Fruit fly (Drosophila melanogaster) whole organism, embryonic: ENCODE data around the gene CG33939.
A peak's percentile ranks its signal among the peaks of the same experiment; 100 is the strongest.

ENCODE experiments used
- Atf-2 ChIP-seq: fragments of 200-800 bp; sonication (Bioruptor generic); optimal IDR thresholded peaks from 2 replicates; lab custom pipeline; 2016; ENCODE audit warnings: missing biosample characterization, missing genetic modification characterization
- CG12942 ChIP-seq: fragments of 200-800 bp; sonication (Bioruptor generic); optimal IDR thresholded peaks from 3 replicates; lab custom pipeline; 2016; ENCODE audit warnings: missing biosample characterization, missing genetic modification characterization
- CG14014 ChIP-seq: fragments of 200-800 bp; sonication (Bioruptor generic); IDR thresholded peaks from 2 replicates; pipeline ENCODE4 v1.3.6; 2022; ENCODE audit warnings: missing biosample characterization, missing genetic modification characterization
- CG14441 ChIP-seq: fragments of 200-800 bp; sonication (Bioruptor generic); IDR thresholded peaks from 2 replicates; pipeline ENCODE4 v1.3.6; 2022; ENCODE audit warnings: missing biosample characterization, missing genetic modification characterization
- CG14860 ChIP-seq: fragments of 200-800 bp; sonication (Bioruptor generic); IDR thresholded peaks from 3 replicates; pipeline ENCODE4 v1.3.6; 2022; ENCODE audit warnings: missing biosample characterization, missing genetic modification characterization; ENCODE audit not compliant: partially characterized antibody
- CG15601 ChIP-seq: fragments of 200-800 bp; sonication (Bioruptor generic); optimal IDR thresholded peaks from 3 replicates; lab custom pipeline; 2019; ENCODE audit warnings: missing biosample characterization, mild to moderate bottlenecking, missing genetic modification characterization, moderate library complexity
- CG31365 ChIP-seq: fragments of 200-800 bp; sonication (Bioruptor generic); optimal IDR thresholded peaks from 2 replicates; lab custom pipeline; 2018; ENCODE audit warnings: missing biosample characterization, mild to moderate bottlenecking, missing genetic modification characterization
- CG4707 ChIP-seq: fragments of 200-800 bp; sonication (Bioruptor generic); optimal IDR thresholded peaks from 2 replicates; lab custom pipeline; 2018; ENCODE audit warnings: missing biosample characterization, mild to moderate bottlenecking, missing genetic modification characterization, moderate library complexity
- CG6813 ChIP-seq: fragments of 200-800 bp; sonication (Bioruptor generic); optimal IDR thresholded peaks from 2 replicates; lab custom pipeline; 2017; ENCODE audit warnings: missing biosample characterization, missing genetic modification characterization, mild to moderate bottlenecking, moderate library complexity, missing genetic modification reagents
- CG7745 ChIP-seq: fragments of 200-800 bp; sonication (Bioruptor generic); optimal IDR thresholded peaks from 2 replicates; lab custom pipeline; 2018; ENCODE audit warnings: missing biosample characterization, mild to moderate bottlenecking, missing genetic modification characterization, moderate library complexity
- CG7987 ChIP-seq: fragments of 200-800 bp; sonication (Bioruptor generic); optimal IDR thresholded peaks from 2 replicates; lab custom pipeline; 2018; ENCODE audit warnings: missing biosample characterization, mild to moderate bottlenecking, missing genetic modification characterization, moderate library complexity
- CG8924 ChIP-seq: fragments of 200-800 bp; optimal IDR thresholded peaks from 3 replicates; lab custom pipeline; 2019; ENCODE audit warnings: missing biosample characterization, mild to moderate bottlenecking, missing genetic modification characterization, moderate library complexity
- CHES-1-like ChIP-seq: fragments of 200-800 bp; sonication (Bioruptor generic); optimal IDR thresholded peaks from 2 replicates; lab custom pipeline; 2016; ENCODE audit warnings: missing biosample characterization, missing genetic modification characterization
- CkIIα-i1 ChIP-seq: fragments of 200-800 bp; sonication (Bioruptor generic); IDR thresholded peaks from 2 replicates; pipeline ENCODE4 v1.3.6; 2022; ENCODE audit warnings: missing biosample characterization, missing genetic modification characterization
- Dad ChIP-seq: fragments of 200-800 bp; sonication (Bioruptor generic); optimal IDR thresholded peaks from 3 replicates; lab custom pipeline; 2016; ENCODE audit warnings: missing biosample characterization, missing genetic modification characterization
- Dp ChIP-seq: fragments of 200-800 bp; sonication (Bioruptor generic); optimal IDR thresholded peaks from 2 replicates; lab custom pipeline; 2018; ENCODE audit warnings: missing biosample characterization, mild to moderate bottlenecking, missing genetic modification characterization, moderate library complexity
- Drgx ChIP-seq: fragments of 200-800 bp; sonication (Bioruptor generic); IDR thresholded peaks from 2 replicates; pipeline ENCODE4 v1.3.6; 2022; ENCODE audit warnings: missing biosample characterization, missing genetic modification characterization
- HLHmδ ChIP-seq: fragments of 200-800 bp; sonication (Bioruptor generic); optimal IDR thresholded peaks from 2 replicates; lab custom pipeline; 2018; ENCODE audit warnings: missing biosample characterization, mild to moderate bottlenecking, missing genetic modification characterization, moderate library complexity
- Hey ChIP-seq: fragments of 200-800 bp; sonication (Bioruptor generic); optimal IDR thresholded peaks from 3 replicates; lab custom pipeline; 2018; ENCODE audit warnings: missing biosample characterization, mild to moderate bottlenecking, missing genetic modification characterization
- Lim3 ChIP-seq: fragments of 200-800 bp; sonication (Bioruptor generic); IDR thresholded peaks from 2 replicates; pipeline ENCODE4 v1.3.6; 2022; ENCODE audit warnings: missing biosample characterization, missing genetic modification characterization
- Lpt ChIP-seq: fragments of >200 bp; optimal IDR thresholded peaks from 2 replicates; lab custom pipeline; 2018; ENCODE audit warnings: missing biosample characterization, missing genetic modification characterization
- NC2α ChIP-seq: fragments of 200-800 bp; sonication (Bioruptor generic); optimal IDR thresholded peaks from 2 replicates; lab custom pipeline; 2016; ENCODE audit warnings: missing biosample characterization, missing genetic modification characterization
- NC2β ChIP-seq: fragments of 200-800 bp; sonication (Bioruptor generic); optimal IDR thresholded peaks from 2 replicates; lab custom pipeline; 2016; ENCODE audit warnings: missing biosample characterization, missing genetic modification characterization
- Oaz ChIP-seq: fragments of 200-800 bp; sonication (Bioruptor generic); IDR thresholded peaks from 2 replicates; pipeline ENCODE4 v1.3.6; 2022; ENCODE audit warnings: missing biosample characterization, missing genetic modification characterization
- Oli ChIP-seq: fragments of 200-800 bp; sonication (Bioruptor generic); optimal IDR thresholded peaks from 2 replicates; lab custom pipeline; 2018; ENCODE audit warnings: missing biosample characterization, mild to moderate bottlenecking, missing genetic modification characterization, moderate library complexity
- Pdp1 ChIP-seq, 2 experiments: fragments of 200-800 bp; sonication (Bioruptor generic); optimal IDR thresholded peaks; 3 replicates each; lab custom pipeline; 2016; ENCODE audit warnings: missing biosample characterization in 2 of 2, missing genetic modification characterization in 2 of 2, mild to moderate bottlenecking in 1 of 2, moderate library complexity in 1 of 2
- Stat92E ChIP-seq, 3 experiments: fragments of >200 bp in 2 of 3; fragments of 200-800 bp in 1 of 3; sonication (Bioruptor generic) in 1 of 3; optimal IDR thresholded peaks; 2 replicates each; lab custom pipeline; 2017 to 2019; ENCODE audit warnings: missing biosample characterization in 3 of 3, missing genetic modification characterization in 3 of 3, mild to moderate bottlenecking in 1 of 3, moderate library complexity in 1 of 3
- Taf1 ChIP-seq: fragments of 200-800 bp; sonication (Bioruptor generic); IDR thresholded peaks from 2 replicates; pipeline ENCODE4 v1.3.6; 2022; ENCODE audit warnings: missing biosample characterization, missing genetic modification characterization
- Usf ChIP-seq: fragments of 200-800 bp; sonication (Bioruptor generic); optimal IDR thresholded peaks from 2 replicates; lab custom pipeline; 2017; ENCODE audit warnings: missing genotype, missing biosample characterization, missing genetic modification characterization
- ara ChIP-seq: fragments of 200-800 bp; sonication (Bioruptor generic); IDR thresholded peaks from 2 replicates; pipeline ENCODE4 v1.3.6; 2022; ENCODE audit warnings: missing biosample characterization, missing genetic modification characterization
- ash1 ChIP-seq: fragments of 200-800 bp; sonication (Bioruptor generic); optimal IDR thresholded peaks from 2 replicates; lab custom pipeline; 2018; ENCODE audit warnings: missing biosample characterization, mild to moderate bottlenecking, missing genetic modification characterization
- dm ChIP-seq: fragments of 200-800 bp; sonication (Bioruptor generic); optimal IDR thresholded peaks from 3 replicates; lab custom pipeline; 2016; ENCODE audit warnings: missing biosample characterization, missing genetic modification characterization
- dmrt11E ChIP-seq: fragments of 200-800 bp; sonication (Bioruptor generic); optimal IDR thresholded peaks from 3 replicates; lab custom pipeline; 2018; ENCODE audit warnings: missing biosample characterization, mild to moderate bottlenecking, missing genetic modification characterization, moderate library complexity
- esg ChIP-seq: fragments of 200-800 bp; sonication (Bioruptor generic); conservative IDR thresholded peaks from 2 replicates; pipeline ENCODE4 v1.3.6; 2022; ENCODE audit warnings: missing biosample characterization, missing genetic modification characterization
- exex ChIP-seq: fragments of 200-800 bp; sonication (Bioruptor generic); optimal IDR thresholded peaks from 4 replicates; lab custom pipeline; 2018; ENCODE audit warnings: missing biosample characterization, mild to moderate bottlenecking, missing genetic modification characterization, moderate library complexity
- eyg ChIP-seq: fragments of 200-800 bp; sonication (Bioruptor generic); optimal IDR thresholded peaks from 3 replicates; lab custom pipeline; 2016; ENCODE audit warnings: missing biosample characterization, missing genetic modification characterization
- fd3F ChIP-seq: fragments of 200-800 bp; sonication (Bioruptor generic); optimal IDR thresholded peaks from 2 replicates; lab custom pipeline; 2018; ENCODE audit warnings: missing biosample characterization, mild to moderate bottlenecking, missing genetic modification characterization, moderate library complexity
- gfzf ChIP-seq: fragments of 200-800 bp; sonication (Bioruptor generic); optimal IDR thresholded peaks from 2 replicates; lab custom pipeline; 2016; ENCODE audit warnings: missing biosample characterization, mild to moderate bottlenecking, missing genetic modification characterization, moderate library complexity
- gro ChIP-seq: fragments of 200-800 bp; sonication (Bioruptor generic); optimal IDR thresholded peaks from 2 replicates; lab custom pipeline; 2016; ENCODE audit warnings: missing biosample characterization, missing genetic modification characterization
- hb ChIP-seq: fragments of 200-800 bp; sonication (Bioruptor generic); IDR thresholded peaks from 3 replicates; pipeline ENCODE4 v1.3.6; 2022; ENCODE audit warnings: missing biosample characterization, missing genetic modification characterization; ENCODE audit not compliant: partially characterized antibody
- hbn ChIP-seq: fragments of 200-800 bp; sonication (Bioruptor generic); IDR thresholded peaks from 2 replicates; pipeline ENCODE4 v1.3.6; 2022; ENCODE audit warnings: missing biosample characterization, missing genetic modification characterization; ENCODE audit not compliant: partially characterized antibody
- hkb ChIP-seq, 2 experiments: fragments of 200-800 bp in 1 of 2; fragments of >200 bp in 1 of 2; sonication (Bioruptor generic) in 1 of 2; IDR thresholded peaks in 1 of 2; optimal IDR thresholded peaks in 1 of 2; 2 replicates each; pipeline versions ENCODE4 v1.3.6 to Lab custom; 2017 to 2022; ENCODE audit warnings: missing biosample characterization in 1 of 2, missing genetic modification characterization in 1 of 2
- oc ChIP-seq: fragments of 200-800 bp; sonication (Bioruptor generic); optimal IDR thresholded peaks from 2 replicates; lab custom pipeline; 2018; ENCODE audit warnings: missing biosample characterization, mild to moderate bottlenecking, missing genetic modification characterization, moderate library complexity
- prd ChIP-seq, 3 experiments: fragments of >200 bp in 2 of 3; fragments of 200-800 bp in 1 of 3; sonication (Bioruptor generic) in 1 of 3; optimal IDR thresholded peaks in 2 of 3; IDR thresholded peaks in 1 of 3; 2 replicates in 2 of 3; 3 replicates in 1 of 3; pipeline versions ENCODE4 v1.3.6 to Lab custom; 2017 to 2022; ENCODE audit warnings: missing biosample characterization in 1 of 3, missing genetic modification characterization in 1 of 3
- psq ChIP-seq: fragments of 200-800 bp; sonication (Bioruptor generic); optimal IDR thresholded peaks from 2 replicates; lab custom pipeline; 2017; ENCODE audit warnings: missing biosample characterization, missing genetic modification characterization
- sd ChIP-seq: fragments of 200-800 bp; sonication (Bioruptor generic); optimal IDR thresholded peaks from 3 replicates; lab custom pipeline; 2018; ENCODE audit warnings: missing biosample characterization, mild to moderate bottlenecking, missing genetic modification characterization, moderate library complexity
- tap ChIP-seq: fragments of 200-800 bp; optimal IDR thresholded peaks from 3 replicates; lab custom pipeline; 2019; ENCODE audit warnings: missing biosample characterization, mild to moderate bottlenecking, missing genetic modification characterization, moderate library complexity
- tio ChIP-seq: fragments of 200-800 bp; sonication (Bioruptor generic); optimal IDR thresholded peaks from 2 replicates; lab custom pipeline; 2017; ENCODE audit warnings: missing biosample characterization, missing genetic modification characterization, inconsistent platforms

CG33939 gene

dm6 chrX:19155922-19156437, 18.7 kb downstream of the CG33939 start (continued):
- TF ChIP-seq Atf-2 (GFP tag; lab: Kevin White, UChicago) (no peak), CG7987 (GFP tag; lab: Kevin White, UChicago) (peak; percentile 39), Hey (tag; lab: Kevin White, UChicago) (no peak), fd3F (peak; percentile 25), Lpt (GFP tag; lab: Kevin White, UChicago) (no peak), esg (GFP tag; lab: Robert Waterston, UW) (peak; percentile 66), Stat92E (GFP tag; optimal IDR thresholded peaks at IDR 0.05; lab: Kevin White, UChicago) (peak in 1 of 3 experiments; percentile 85), Dp (no peak), exex (tag; lab: Kevin White, UChicago) (peak; percentile 15), Pdp1 (GFP tag; optimal IDR thresholded peaks at IDR 0.05; lab: Kevin White, UChicago) (peak; percentile 35 to 72), sd (peak; percentile 87), CG31365 (no peak), gfzf (GFP tag; lab: Kevin White, UChicago) (no peak), Oli (tag; lab: Kevin White, UChicago) (peak; percentile 82), dmrt11E (tag; lab: Kevin White, UChicago) (peak; percentile 98), gro (GFP tag; lab: Kevin White, UChicago) (no peak), Usf (GFP tag; lab: Kevin White, UChicago) (peak; percentile 71), tap (tag; lab: Kevin White, UChicago) (peak; percentile 73), hbn (GFP tag; lab: Robert Waterston, UW) (no peak), CG15601 (tag; lab: Kevin White, UChicago) (peak; percentile 85), hkb (optimal IDR thresholded peaks at IDR 0.05; lab: Kevin White, UChicago) (no peak), hkb (GFP tag; IDR thresholded peaks at IDR 0.05; lab: Robert Waterston, UW) (peak; percentile 82), dm (GFP tag; lab: Kevin White, UChicago) (no peak), CkIIα-i1 (GFP tag; lab: Robert Waterston, UW) (no peak), Drgx (GFP tag; lab: Robert Waterston, UW) (peak; percentile 84), ara (peak; percentile 92), Oaz (GFP tag; lab: Robert Waterston, UW) (no peak), prd (optimal IDR thresholded peaks at IDR 0.05; lab: Kevin White, UChicago) (no peak), prd (GFP tag; IDR thresholded peaks at IDR 0.05; lab: Robert Waterston, UW) (peak; percentile 90), CG7745 (tag; lab: Kevin White, UChicago) (peak; percentile 89), NC2α (GFP tag; lab: Kevin White, UChicago) (no peak), CHES-1-like (GFP tag; lab: Kevin White, UChicago) (no peak), Dad (GFP tag; lab: Kevin White, UChicago) (peak; percentile 38), CG8924 (peak; percentile 88), CG4707 (GFP tag; lab: Kevin White, UChicago) (peak; percentile 36), CG12942 (GFP tag; lab: Kevin White, UChicago) (peak; percentile 48), CG6813 (GFP tag; lab: Kevin White, UChicago) (peak; percentile 85), Lim3 (GFP tag; lab: Robert Waterston, UW) (no peak), HLHmδ (GFP tag; lab: Kevin White, UChicago) (no peak), CG14860 (GFP tag; lab: Robert Waterston, UW) (no peak), tio (GFP tag; lab: Kevin White, UChicago) (peak; percentile 77), Taf1 (GFP tag; lab: Robert Waterston, UW) (peak; percentile 65), oc (tag; lab: Kevin White, UChicago) (peak; percentile 67), ash1 (no peak), CG14441 (GFP tag; lab: Robert Waterston, UW) (0 out of 2 replicates have a peak, but pooled peaks have one; percentile 41), CG14014 (GFP tag; lab: Robert Waterston, UW) (peak; percentile 56; the same call in 1 of the 2 replicates), hb (GFP tag; lab: Robert Waterston, UW) (no peak), eyg (GFP tag; lab: Kevin White, UChicago) (no peak), NC2β (GFP tag; lab: Kevin White, UChicago) (peak; percentile 4), psq (peak; percentile 44)
